Fruit fly (Drosophila melanogaster) whole organism, adult: Measurements from ENCODE around the gene Cad89D.

ENCODE experiments used
- CG5204 ChIP-seq: fragments of 200-800 bp; sonication (Bioruptor generic); optimal IDR thresholded peaks from 2 replicates; lab custom pipeline; 2016; ENCODE audit warnings: missing biosample characterization, missing genetic modification characterization
- Mnt ChIP-seq: fragments of 200-800 bp; sonication (Bioruptor generic); optimal IDR thresholded peaks from 2 replicates; lab custom pipeline; 2016; ENCODE audit warnings: missing biosample characterization, mild to moderate bottlenecking, missing genetic modification characterization
- bab1 ChIP-seq: fragments of 200-800 bp; sonication (Bioruptor generic); optimal IDR thresholded peaks from 3 replicates; lab custom pipeline; 2019; ENCODE audit warnings: missing biosample characterization, mild to moderate bottlenecking, missing genetic modification characterization, moderate library complexity
- cic ChIP-seq: fragments of 200-800 bp; sonication (Bioruptor generic); optimal IDR thresholded peaks from 2 replicates; lab custom pipeline; 2017; ENCODE audit warnings: missing biosample characterization, mild to moderate bottlenecking, missing genetic modification characterization, moderate library complexity
- kay ChIP-seq: fragments of 200-800 bp; sonication (Bioruptor generic); peaks from one replicate; lab custom pipeline; 2016; ENCODE audit warnings: missing biosample characterization, missing genetic modification characterization, borderline replicate concordance

- peak; percentile 92 for TF ChIP-seq CG5204 (GFP tag; lab: Kevin White, UChicago)
- TF ChIP-seq bab1: peak; percentile 94
- peak; percentile 66 for TF ChIP-seq cic (GFP tag; lab: Kevin White, UChicago)
- TF ChIP-seq kay: peak; percentile 95
- peak; percentile 74 for TF ChIP-seq Mnt (GFP tag; lab: Kevin White, UChicago)
Observed at dm6 chr3R:16449187-16449973, 45.8 kb downstream of the Cad89D start.
